Worm (Caenorhabditis elegans): ENCODE measurements around the gene F41H8.2.

DNA sequence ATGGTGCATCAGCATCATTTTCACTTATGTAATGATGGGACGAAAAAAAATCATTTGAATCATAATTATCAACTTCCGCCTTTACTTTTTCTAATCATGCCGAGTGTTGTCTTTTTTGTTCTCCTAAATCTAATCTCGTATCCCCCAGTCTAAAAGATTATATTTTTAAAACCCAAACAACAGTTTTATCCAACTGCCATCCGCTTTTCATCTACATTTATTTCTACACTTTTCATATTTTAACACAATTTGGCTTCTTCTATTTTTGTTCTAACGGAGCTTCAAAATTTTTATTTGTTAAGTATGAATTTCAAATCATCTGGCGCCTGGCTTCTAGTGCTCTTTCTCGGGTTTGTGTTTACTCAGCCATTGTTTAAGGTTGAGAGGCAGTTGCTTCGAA is 26.0 kb downstream of the F41H8.2 start, which contains the start of gene K09C6.3:
- TF ChIP-seq aly-2 (tag; optimal IDR thresholded peaks at IDR 0.05), result no peak
- no peak for TF ChIP-seq snpc-4 (tag; optimal IDR thresholded peaks at IDR 0.05)
- no peak for TF ChIP-seq elt-1 (tag; optimal IDR thresholded peaks at IDR 0.05)
- no peak for TF ChIP-seq unc-39 (tag; optimal IDR thresholded peaks at IDR 0.05)
- TF ChIP-seq egl-27 (tag; optimal IDR thresholded peaks at IDR 0.05), result no peak
- TF ChIP-seq unc-62 (GFP tag; optimal IDR thresholded peaks at IDR 0.05), result no peak
- no peak for TF ChIP-seq nhr-237 (tag; optimal IDR thresholded peaks at IDR 0.05)
- no peak for TF ChIP-seq skn-1 (tag; optimal IDR thresholded peaks at IDR 0.05)
- no peak for TF ChIP-seq fos-1 (tag; optimal IDR thresholded peaks at IDR 0.05)
- TF ChIP-seq zag-1 (tag; optimal IDR thresholded peaks at IDR 0.05), result no peak

Measured in whole organism, L2 larva.